Fruit fly (Drosophila melanogaster): Measurements from ENCODE around the gene PolZ2.

PolZ2 gene

dm6 chr3R:5613114-5613443 is 24.4 kb downstream of the PolZ2 start, which contains the start of gene Atu (continued):
- TF ChIP-seq Eip78C (GFP tag) (no peak), CG3032 (tag; optimal IDR thresholded peaks at IDR 0.05) (no peak), eg (GFP tag; IDR thresholded peaks at IDR 0.05) (no peak)

- TF ChIP-seq Ets96B (tag; optimal IDR thresholded peaks at IDR 0.05) (no peak), CG10669 (GFP tag; optimal IDR thresholded peaks at IDR 0.05) (no peak), achi (GFP tag; optimal IDR thresholded peaks at IDR 0.05) (no peak), Eip78C (GFP tag) (no peak), Smox (GFP tag; optimal IDR thresholded peaks at IDR 0.05) (no peak), OdsH (GFP tag; optimal IDR thresholded peaks at IDR 0.05) (no peak), topi (GFP tag; optimal IDR thresholded peaks at IDR 0.05) (no peak), CG6808 (GFP tag; optimal IDR thresholded peaks at IDR 0.05) (no peak), dac (GFP tag; optimal IDR thresholded peaks at IDR 0.05) (no peak), Sox15 (GFP tag; optimal IDR thresholded peaks at IDR 0.05) (no peak)
These were observed 26.8 kb downstream of the PolZ2 start for dm6 chr3R:5615484-5615883.

- TF ChIP-seq cyc (GFP tag; optimal IDR thresholded peaks at IDR 0.05) (peak; percentile 45), Lpt (GFP tag; optimal IDR thresholded peaks at IDR 0.05) (peak; percentile 34), CG6854 (GFP tag; optimal IDR thresholded peaks at IDR 0.05) (no peak), Blimp-1 (GFP tag; optimal IDR thresholded peaks at IDR 0.05) (no peak), Eip78C (GFP tag) (peak; percentile 76), Eip75B (GFP tag; optimal IDR thresholded peaks at IDR 0.05) (peak; percentile 52), dsx (GFP tag; optimal IDR thresholded peaks at IDR 0.05; ENCODE audit: poor library complexity, severe bottlenecking) (peak; percentile 2), CG9139 (GFP tag; optimal IDR thresholded peaks at IDR 0.05) (no peak), fkh (GFP tag; optimal IDR thresholded peaks at IDR 0.05) (no peak), Gug (GFP tag; IDR thresholded peaks at IDR 0.05) (no peak), Sox14 (GFP tag; optimal IDR thresholded peaks at IDR 0.05) (peak; percentile 74), CG34406 (GFP tag; optimal IDR thresholded peaks at IDR 0.05) (peak; percentile 18), CG6792 (GFP tag; optimal IDR thresholded peaks at IDR 0.05) (peak; percentile 24), lz (GFP tag; optimal IDR thresholded peaks at IDR 0.05) (peak; percentile 40), salr (GFP tag; optimal IDR thresholded peaks at IDR 0.05) (no peak), ss (GFP tag; optimal IDR thresholded peaks at IDR 0.05) (no peak), Met (GFP tag; optimal IDR thresholded peaks at IDR 0.05) (peak; percentile 52), Hr39 (GFP tag; optimal IDR thresholded peaks at IDR 0.05) (peak; percentile 51), CG6276 (GFP tag; optimal IDR thresholded peaks at IDR 0.05) (peak; percentile 34), CG11902 (GFP tag; optimal IDR thresholded peaks at IDR 0.05) (peak; percentile 34), fd59A (GFP tag; optimal IDR thresholded peaks at IDR 0.05) (no peak), Sox15 (GFP tag; optimal IDR thresholded peaks at IDR 0.05) (peak; percentile 15), Hr38 (GFP tag; optimal IDR thresholded peaks at IDR 0.05) (no peak), esn (GFP tag; optimal IDR thresholded peaks at IDR 0.05) (peak; percentile 47), CG32006 (GFP tag; optimal IDR thresholded peaks at IDR 0.05) (peak; percentile 68), CG3919 (GFP tag; optimal IDR thresholded peaks at IDR 0.05) (peak; percentile 57), eg (GFP tag; IDR thresholded peaks at IDR 0.05) (peak; percentile 55; the same call in 1 of the 3 replicates), Ets96B (tag; optimal IDR thresholded peaks at IDR 0.05) (peak; percentile 32), CG6163 (GFP tag; IDR thresholded peaks at IDR 0.05) (peak; percentile 72), CG1621 (tag; optimal IDR thresholded peaks at IDR 0.05) (peak; percentile 19), OdsH (GFP tag; optimal IDR thresholded peaks at IDR 0.05) (peak; percentile 49), spab (GFP tag; optimal IDR thresholded peaks at IDR 0.05) (no peak), acj6 (GFP tag; optimal IDR thresholded peaks at IDR 0.05) (peak; percentile 45), fd85E (GFP tag; optimal IDR thresholded peaks at IDR 0.05) (no peak), CG31627 (GFP tag; optimal IDR thresholded peaks at IDR 0.05) (peak; percentile 47), CG16779 (tag; optimal IDR thresholded peaks at IDR 0.05) (no peak), Eip93F (GFP tag; optimal IDR thresholded peaks at IDR 0.05) (no peak), vri (GFP tag; optimal IDR thresholded peaks at IDR 0.05) (no peak), CG11294 (GFP tag; IDR thresholded peaks at IDR 0.05) (no peak), dac (GFP tag; optimal IDR thresholded peaks at IDR 0.05) (peak; percentile 22), CG15336 (GFP tag; IDR thresholded peaks at IDR 0.05) (peak; percentile 57)
These were observed 29.4 kb downstream of the PolZ2 start for dm6 chr3R:5617923-5618623.

All from whole organism, prepupa.